Fruit fly (Drosophila melanogaster): ENCODE data around the gene beta-PheRS.
A peak's percentile ranks its signal among the peaks of the same experiment; 100 is the strongest.

Gene beta-PheRS

dm6 chr3R:24258333-24258732, 5.9 kb upstream of the beta-PheRS start:
- no peak for TF ChIP-seq foxo (GFP tag; optimal IDR thresholded peaks at IDR 0.05)
- no peak for TF ChIP-seq Sp1 (GFP tag; optimal IDR thresholded peaks at IDR 0.05)
- no peak for TF ChIP-seq rgr (GFP tag; optimal IDR thresholded peaks at IDR 0.05)
- TF ChIP-seq Hr83 (GFP tag; optimal IDR thresholded peaks at IDR 0.05; ENCODE audit: poor library complexity, severe bottlenecking) = no peak
- no peak for TF ChIP-seq sage (GFP tag; optimal IDR thresholded peaks at IDR 0.05)

- TF ChIP-seq psq (GFP tag; optimal IDR thresholded peaks at IDR 0.05) (peak; percentile 54), foxo (GFP tag; optimal IDR thresholded peaks at IDR 0.05) (no peak)
These were observed 17.8 kb downstream of the beta-PheRS start for dm6 chr3R:24234721-24235120.

- TF ChIP-seq OdsH (GFP tag; optimal IDR thresholded peaks at IDR 0.05) (no peak), CG9705 (GFP tag; optimal IDR thresholded peaks at IDR 0.05) (no peak), psq (GFP tag; optimal IDR thresholded peaks at IDR 0.05) (peak; percentile 69), Rel (GFP tag; optimal IDR thresholded peaks at IDR 0.05) (no peak), Rel (tag; optimal IDR thresholded peaks at IDR 0.05) (peak; percentile 7)
These were observed 18.3 kb downstream of the beta-PheRS start for dm6 chr3R:24234162-24234529.

- TF ChIP-seq sage (GFP tag; optimal IDR thresholded peaks at IDR 0.05) (no peak), psq (GFP tag; optimal IDR thresholded peaks at IDR 0.05) (peak; percentile 86), foxo (GFP tag; optimal IDR thresholded peaks at IDR 0.05) (no peak), Rel (GFP tag; optimal IDR thresholded peaks at IDR 0.05) (no peak), Rel (tag; optimal IDR thresholded peaks at IDR 0.05) (peak; percentile 90), Hr78 (GFP tag; optimal IDR thresholded peaks at IDR 0.05) (no peak), dsf (GFP tag; optimal IDR thresholded peaks at IDR 0.05; ENCODE audit: borderline replicate concordance) (no peak), CrebA (GFP tag; optimal IDR thresholded peaks at IDR 0.05; ENCODE audit: borderline replicate concordance) (no peak), dl (GFP tag; optimal IDR thresholded peaks at IDR 0.05; ENCODE audit: insufficient read depth in 1 of 2, partially characterized antibody in 2 of 2) (no peak)
These were observed 18.9 kb downstream of the beta-PheRS start for dm6 chr3R:24233366-24234161.

dm6 chr3R:24231914-24232313, 20.6 kb downstream of the beta-PheRS start:
- no peak for TF ChIP-seq Hr83 (GFP tag; optimal IDR thresholded peaks at IDR 0.05; ENCODE audit: poor library complexity, severe bottlenecking)
- TF ChIP-seq Myc (optimal IDR thresholded peaks at IDR 0.05) = no peak
- no peak for TF ChIP-seq Jra (GFP tag; optimal IDR thresholded peaks at IDR 0.05)
- TF ChIP-seq pan (optimal IDR thresholded peaks at IDR 0.05) = no peak
- no peak for TF ChIP-seq h (GFP tag; optimal IDR thresholded peaks at IDR 0.05)
- no peak for TF ChIP-seq CG9705 (GFP tag; optimal IDR thresholded peaks at IDR 0.05)
- TF ChIP-seq Hr78 (GFP tag; optimal IDR thresholded peaks at IDR 0.05) = no peak

dm6 chr3R:24231206-24231502, 21.3 kb downstream of the beta-PheRS start:
- TF ChIP-seq ey (GFP tag; optimal IDR thresholded peaks at IDR 0.05) (no peak), Abd-B (GFP tag; optimal IDR thresholded peaks at IDR 0.05) (no peak), Hr78 (GFP tag; optimal IDR thresholded peaks at IDR 0.05) (no peak), h (GFP tag; optimal IDR thresholded peaks at IDR 0.05) (peak; percentile 2), Dfd (GFP tag; optimal IDR thresholded peaks at IDR 0.05) (peak; percentile 56), psq (GFP tag; optimal IDR thresholded peaks at IDR 0.05) (peak; percentile 96), N (GFP tag; optimal IDR thresholded peaks at IDR 0.05) (peak; percentile 59), Jra (GFP tag; optimal IDR thresholded peaks at IDR 0.05) (peak; percentile 35), dmrt93B (GFP tag; optimal IDR thresholded peaks at IDR 0.05) (no peak), rgr (GFP tag; optimal IDR thresholded peaks at IDR 0.05) (peak; percentile 39), Hnf4 (GFP tag; optimal IDR thresholded peaks at IDR 0.05) (peak; percentile 14), Dif (GFP tag; optimal IDR thresholded peaks at IDR 0.05; ENCODE audit: partially characterized antibody) (peak; percentile 7), CrebA (GFP tag; optimal IDR thresholded peaks at IDR 0.05; ENCODE audit: borderline replicate concordance) (no peak), usp (GFP tag; optimal IDR thresholded peaks at IDR 0.05) (no peak), Hr83 (GFP tag; optimal IDR thresholded peaks at IDR 0.05; ENCODE audit: poor library complexity, severe bottlenecking) (peak; percentile 59), dl (GFP tag; optimal IDR thresholded peaks at IDR 0.05; ENCODE audit: insufficient read depth in 1 of 2, partially characterized antibody in 2 of 2) (no peak), pan (optimal IDR thresholded peaks at IDR 0.05) (no peak)
